Worm (Caenorhabditis elegans) whole organism, L4 larva: ENCODE data around the gene bus-1.

Experiments
- F10B5.3 ChIP-seq: sonication (generic microtip); optimal IDR thresholded peaks from 2 replicates; lab custom pipeline; 2016; ENCODE audit warnings: mild to moderate bottlenecking, missing genetic modification characterization, missing compliant biosample characterization
- F26F4.8 ChIP-seq: fragments of 200-800 bp; sonication (Bioruptor generic); conservative IDR thresholded peaks from 2 replicates; pipeline ENCODE4 v1.3.6; 2022; ENCODE audit warnings: missing genetic modification characterization, missing compliant biosample characterization
- Y5F2A.4 ChIP-seq: fragments of 200-800 bp; sonication (Bioruptor generic); optimal IDR thresholded peaks from 2 replicates; lab custom pipeline; 2018; ENCODE audit warnings: mild to moderate bottlenecking, missing genetic modification characterization, missing compliant biosample characterization
- ZK337.2 ChIP-seq: fragments of 200-800 bp; sonication (Bioruptor generic); IDR thresholded peaks from 2 replicates; pipeline ENCODE4 v1.3.6; 2022; ENCODE audit warnings: missing genetic modification reagents, missing genetic modification characterization, missing compliant biosample characterization
- ZK546.5 ChIP-seq, 2 experiments: sonication (generic microtip); optimal IDR thresholded peaks; 2 replicates each; lab custom pipeline; 2017; ENCODE audit warnings: missing biosample characterization in 2 of 2, missing genetic modification characterization in 2 of 2
- aha-1 ChIP-seq: fragments of 150-350 bp; peaks from one replicate; lab custom pipeline; 2014; ENCODE audit warnings: missing biosample characterization, missing genetic modification characterization
- ama-1 ChIP-seq: fragments of 150-350 bp; optimal IDR thresholded peaks from 2 replicates; lab custom pipeline; 2014; ENCODE audit warnings: inconsistent platforms, mixed read lengths
- attf-4 ChIP-seq: sonication (generic microtip); optimal IDR thresholded peaks from 3 replicates; lab custom pipeline; 2017; ENCODE audit warnings: missing biosample characterization, missing genetic modification characterization
- cey-2 ChIP-seq: sonication (generic microtip); optimal IDR thresholded peaks from 3 replicates; lab custom pipeline; 2017; ENCODE audit warnings: missing genetic modification characterization, mild to moderate bottlenecking, missing compliant biosample characterization, antibody characterized with exemption, borderline replicate concordance; ENCODE audit not compliant: insufficient read depth
- dmd-6 ChIP-seq: fragments of 200-800 bp; sonication (Bioruptor generic); IDR thresholded peaks from 2 replicates; pipeline ENCODE4 v1.3.6; 2022; ENCODE audit warnings: missing genetic modification reagents, missing genetic modification characterization, missing compliant biosample characterization
- dmd-8 ChIP-seq: fragments of 200-800 bp; sonication (Bioruptor generic); IDR thresholded peaks from 2 replicates; pipeline ENCODE4 v1.3.6; 2022; ENCODE audit warnings: missing genetic modification characterization, missing compliant biosample characterization
- dve-1 ChIP-seq: sonication (generic microtip); optimal IDR thresholded peaks from 2 replicates; lab custom pipeline; 2017; ENCODE audit warnings: antibody characterized with exemption, mild to moderate bottlenecking, missing genetic modification characterization, missing compliant biosample characterization; ENCODE audit not compliant: insufficient read depth
- gei-8 ChIP-seq: fragments of 200-800 bp; sonication (Bioruptor generic); optimal IDR thresholded peaks from 2 replicates; lab custom pipeline; 2018; ENCODE audit warnings: mild to moderate bottlenecking, missing genetic modification characterization, missing compliant biosample characterization
- hif-1 ChIP-seq, 2 experiments: sonication (generic microtip); optimal IDR thresholded peaks; 2 replicates each; lab custom pipeline; 2016 to 2017; ENCODE audit warnings: missing compliant biosample characterization in 2 of 2, missing genetic modification characterization in 2 of 2, missing genetic modification reagents in 2 of 2, missing genotype in 2 of 2, mild to moderate bottlenecking in 1 of 2
- hmg-1.1 ChIP-seq: fragments of 200-800 bp; sonication (Bioruptor generic); IDR thresholded peaks from 2 replicates; pipeline ENCODE4 v1.3.6; 2022; ENCODE audit warnings: missing genetic modification reagents, missing genetic modification characterization, missing compliant biosample characterization
- lin-1 ChIP-seq: fragments of 200-800 bp; sonication (Bioruptor generic); IDR thresholded peaks from 2 replicates; pipeline ENCODE4 v1.3.6; 2022; ENCODE audit warnings: missing genetic modification reagents, missing genetic modification characterization, missing compliant biosample characterization
- lin-13 ChIP-seq: fragments of 150-350 bp; optimal IDR thresholded peaks from 2 replicates; lab custom pipeline; 2014; ENCODE audit warnings: missing biosample characterization, missing genetic modification reagents, missing genetic modification characterization
- lin-15B ChIP-seq: fragments of 150-350 bp; sonication (generic microtip); optimal IDR thresholded peaks from 3 replicates; lab custom pipeline; 2014; ENCODE audit warnings: missing biosample characterization, missing genetic modification characterization
- lir-3 ChIP-seq: sonication (generic microtip); optimal IDR thresholded peaks from 2 replicates; lab custom pipeline; 2016; ENCODE audit warnings: mild to moderate bottlenecking, missing genetic modification characterization, missing compliant biosample characterization
- madf-5 ChIP-seq, 2 experiments: fragments of 200-800 bp; sonication (Bioruptor generic); IDR thresholded peaks; 2 replicates each; pipeline ENCODE4 v1.3.6; 2022; ENCODE audit warnings: missing compliant biosample characterization in 2 of 2, missing genetic modification characterization in 2 of 2
- mes-2 ChIP-seq: sonication (generic microtip); optimal IDR thresholded peaks from 2 replicates; lab custom pipeline; 2016; ENCODE audit warnings: missing genotype, mild to moderate bottlenecking, missing genetic modification characterization, missing compliant biosample characterization; ENCODE audit not compliant: poor library complexity, severe bottlenecking
- mxl-3 ChIP-seq: fragments of 200-800 bp; sonication (Bioruptor generic); optimal IDR thresholded peaks from 2 replicates; lab custom pipeline; 2018; ENCODE audit warnings: mild to moderate bottlenecking, missing genetic modification characterization, missing compliant biosample characterization
- nhr-76 ChIP-seq: fragments of 150-350 bp; optimal IDR thresholded peaks from 2 replicates; lab custom pipeline; 2014; ENCODE audit warnings: missing biosample characterization, missing genetic modification characterization
- saeg-2 ChIP-seq: fragments of 200-800 bp; sonication (Bioruptor generic); IDR thresholded peaks from 2 replicates; pipeline ENCODE4 v1.3.6; 2022; ENCODE audit warnings: missing genetic modification reagents, missing genetic modification characterization, missing compliant biosample characterization
- set-16 ChIP-seq: fragments of 200-800 bp; sonication (Bioruptor generic); IDR thresholded peaks from 2 replicates; pipeline ENCODE4 v1.3.6; 2022; ENCODE audit warnings: missing genetic modification reagents, missing genetic modification characterization, missing compliant biosample characterization
- tra-1 ChIP-seq: fragments of 200-800 bp; sonication (Bioruptor generic); IDR thresholded peaks from 2 replicates; pipeline ENCODE4 v1.3.6; 2022; ENCODE audit warnings: missing genetic modification reagents, missing genetic modification characterization, missing compliant biosample characterization
- unc-130 ChIP-seq: sonication (generic microtip); optimal IDR thresholded peaks from 2 replicates; lab custom pipeline; 2016; ENCODE audit warnings: missing genetic modification reagents, missing genetic modification characterization, missing compliant biosample characterization
- unc-62 ChIP-seq, 3 experiments: fragments of 150-350 bp in 1 of 3; sonication (generic microtip); optimal IDR thresholded peaks in 2 of 3; peaks in 1 of 3; 1 replicate in 1 of 3; 2 replicates in 2 of 3; lab custom pipeline; 2014 to 2017; ENCODE audit warnings: missing biosample characterization in 3 of 3, missing genetic modification characterization in 3 of 3, missing genetic modification reagents in 3 of 3, missing genotype in 1 of 3
- vab-7 ChIP-seq: fragments of 200-800 bp; sonication (Bioruptor generic); IDR thresholded peaks from 2 replicates; pipeline ENCODE4 v1.3.6; 2022; ENCODE audit warnings: missing genetic modification reagents, missing genetic modification characterization, missing compliant biosample characterization
- zfp-2 ChIP-seq: sonication (generic microtip); optimal IDR thresholded peaks from 2 replicates; lab custom pipeline; 2016; ENCODE audit warnings: mild to moderate bottlenecking, missing genetic modification characterization, missing compliant biosample characterization
- zfp-3 ChIP-seq: fragments of 200-800 bp; sonication (Bioruptor generic); conservative IDR thresholded peaks from 2 replicates; pipeline ENCODE4 v1.3.6; 2022; ENCODE audit warnings: missing genetic modification reagents, missing genetic modification characterization, missing compliant biosample characterization

The bus-1 gene

DNA sequence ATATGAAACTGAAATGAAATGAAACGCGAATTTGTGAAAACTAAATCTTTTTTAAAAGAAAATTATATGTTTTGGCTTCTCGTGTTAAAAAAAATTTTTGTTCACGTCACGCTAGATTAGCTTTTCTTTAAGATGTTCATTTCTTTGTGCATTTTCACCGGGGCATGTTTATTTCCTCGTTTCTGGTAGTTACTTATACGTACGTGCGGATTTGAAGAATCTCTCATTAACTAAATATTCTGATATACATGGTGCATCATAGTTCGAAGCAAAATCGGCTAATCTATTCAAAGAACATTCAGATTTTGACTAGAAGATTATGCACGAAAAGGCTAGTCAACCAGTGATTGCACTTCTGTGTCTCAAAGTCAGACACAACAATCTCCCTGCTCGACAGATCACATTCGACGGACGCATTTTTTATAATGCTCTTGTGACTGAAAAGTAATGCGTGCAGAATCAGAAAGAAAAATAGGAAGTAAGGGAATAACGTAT, 23.0 kb upstream of the bus-1 start, which contains the start of gene C25E10.17:
Gene C25E10.17 (minus strand): TSS at position 51 of the 495 bp plus-strand sequence.
- TF ChIP-seq lin-1 (GFP tag; lab: Robert Waterston, UW): no peak
- TF ChIP-seq set-16: no peak
- no peak for TF ChIP-seq F26F4.8
- no peak for TF ChIP-seq Y5F2A.4
- TF ChIP-seq aha-1: peak; percentile 92

DNA sequence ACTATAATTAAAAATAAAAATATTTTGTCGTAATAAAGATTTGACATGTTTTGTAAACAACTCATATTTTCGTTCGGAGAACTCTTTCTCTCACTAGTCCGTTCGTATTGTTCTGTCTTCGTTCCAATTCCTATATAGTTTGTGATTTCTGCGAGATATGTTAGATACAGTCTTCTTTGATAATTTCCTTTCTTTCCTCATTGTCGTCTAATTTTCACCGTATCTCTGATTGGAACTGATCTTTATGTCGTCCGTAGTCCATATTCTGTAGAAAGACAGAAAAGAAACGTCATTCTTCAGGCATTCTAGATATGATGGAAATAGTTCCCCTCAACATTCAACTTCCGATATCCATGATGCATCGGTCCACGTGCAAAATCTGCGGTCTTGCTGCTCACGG, 20.3 kb upstream of the bus-1 start, which contains the start of gene nhr-30:
Gene nhr-30 (plus strand): TSS at position 301 of the 400 bp plus-strand sequence.
- no peak for TF ChIP-seq aha-1
- no peak for TF ChIP-seq nhr-76 (tag; lab: Kevin White, UChicago)
- TF ChIP-seq vab-7 (GFP tag; lab: Robert Waterston, UW): no peak
- TF ChIP-seq unc-62 (GFP tag; optimal IDR thresholded peaks at IDR 0.05 in 1 of 2; lab: Kevin White, UChicago): peak in 1 of 2 experiments; percentile 1
- TF ChIP-seq unc-62 (tag; optimal IDR thresholded peaks at IDR 0.05; lab: Kevin White, UChicago): no peak
- TF ChIP-seq dmd-8 (GFP tag; lab: Robert Waterston, UW): no peak
- no peak for TF ChIP-seq attf-4
- TF ChIP-seq, all 104 proteins: peak for 1

DNA sequence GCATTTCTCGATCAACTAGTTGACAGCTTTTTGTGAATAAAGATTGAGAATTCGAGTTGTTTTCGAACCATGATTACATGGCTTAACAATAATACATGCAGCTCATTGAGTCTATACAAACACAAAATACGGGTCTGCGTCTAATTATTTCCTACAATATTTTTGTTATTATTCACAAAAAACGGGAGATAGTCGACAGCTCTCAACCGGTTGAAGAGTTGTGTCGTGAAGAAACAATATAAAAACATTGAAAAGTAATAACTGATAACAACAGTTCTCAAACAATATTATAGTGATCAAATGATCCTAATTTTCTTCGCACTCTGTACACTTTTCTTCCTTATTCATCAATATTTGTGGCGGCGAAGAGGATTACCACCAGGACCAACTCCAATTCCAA, 16.4 kb upstream of the bus-1 start, which contains the start of gene cyp-33B1:
Gene cyp-33B1 (plus strand): TSS at position 301 of the 400 bp plus-strand sequence.
- no peak for TF ChIP-seq ZK337.2
- TF ChIP-seq cey-2 (tag; lab: Kevin White, UChicago): no peak
- no peak for TF ChIP-seq hmg-1.1 (GFP tag; lab: Robert Waterston, UW)
- no peak for TF ChIP-seq ZK546.5 (tag; optimal IDR thresholded peaks at IDR 0.05; lab: Kevin White, UChicago)
- TF ChIP-seq dve-1 (tag; lab: Kevin White, UChicago): no peak
- TF ChIP-seq set-16: no peak
- TF ChIP-seq lin-15B (tag; lab: Kevin White, UChicago): no peak
- no peak for TF ChIP-seq lir-3
- no peak for TF ChIP-seq mxl-3 (GFP tag; lab: Kevin White, UChicago)
- no peak for TF ChIP-seq saeg-2 (GFP tag; lab: Robert Waterston, UW)
- TF ChIP-seq gei-8: no peak

DNA sequence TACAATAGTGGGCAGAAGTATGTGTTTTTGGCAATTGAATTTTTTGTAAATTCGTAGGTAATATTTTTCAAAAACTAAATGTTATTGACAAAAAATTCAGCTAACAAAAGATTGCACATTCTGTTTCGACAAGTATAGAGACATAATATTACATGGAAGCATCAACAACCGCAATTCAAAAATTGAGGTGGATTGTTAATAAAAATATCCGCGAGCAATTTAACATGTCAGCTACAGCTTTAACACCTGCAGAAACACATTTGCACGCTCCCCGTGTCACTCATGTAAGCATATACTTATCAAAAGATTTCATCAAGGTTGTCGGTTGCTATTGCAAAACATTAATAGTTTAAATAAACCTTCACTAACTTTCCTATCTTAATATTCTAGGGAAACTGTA, 11.1 kb upstream of the bus-1 start, which contains the start of gene srsx-34:
Gene srsx-34 (plus strand): TSS at position 301 of the 400 bp plus-strand sequence.
- TF ChIP-seq zfp-3 (GFP tag; lab: Robert Waterston, UW): no peak
- peak; percentile 31 for TF ChIP-seq aha-1

DNA sequence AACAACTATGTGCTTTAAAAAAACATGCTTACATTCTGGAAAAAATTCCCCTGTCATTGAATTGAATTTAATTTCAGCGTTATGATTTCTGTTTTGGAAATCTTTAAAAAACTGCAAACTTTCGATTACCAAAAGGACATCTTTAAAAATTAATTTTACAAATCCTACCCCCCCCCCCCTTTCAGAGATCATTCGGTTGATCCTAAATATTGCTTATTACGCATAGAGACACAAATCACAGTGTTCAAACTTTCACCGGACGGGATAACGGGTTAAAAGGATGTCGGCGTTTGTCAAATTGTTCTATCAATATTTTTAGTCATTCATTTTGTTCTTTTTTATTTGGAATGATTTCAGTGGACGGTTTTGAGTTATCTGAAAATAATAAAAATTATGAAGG, 8.7 kb upstream of the bus-1 start, which contains the start of gene C25E10.4:
Gene C25E10.4 (plus strand): TSS at position 301 of the 400 bp plus-strand sequence.
- no peak for TF ChIP-seq gei-8
- peak; percentile 37 for TF ChIP-seq aha-1
- TF ChIP-seq ama-1 (lab: Kevin White, UChicago): no peak
- TF ChIP-seq madf-5 (GFP tag; IDR thresholded peaks at IDR 0.05; lab: Robert Waterston, UW): no peak
- TF ChIP-seq, all 104 proteins: peak for 1

DNA sequence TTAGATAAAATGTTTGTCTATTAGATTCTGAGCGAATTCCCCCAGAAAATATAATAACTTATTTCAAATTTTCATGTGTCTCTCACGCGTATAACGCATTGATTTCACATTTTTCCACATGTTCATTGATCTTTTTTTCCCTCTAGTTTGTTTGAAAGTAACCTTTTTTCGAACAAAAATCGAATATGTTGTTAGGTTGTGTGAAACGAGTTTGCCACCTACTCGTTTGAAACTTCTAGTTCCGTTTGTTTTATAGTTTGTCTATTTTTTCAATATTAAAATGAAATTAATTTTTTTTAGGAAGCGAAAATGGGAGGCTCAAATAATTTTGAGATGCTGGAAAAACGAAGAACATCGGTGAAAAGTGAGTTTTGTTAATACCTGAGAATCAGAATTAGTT, 5.6 kb upstream of the bus-1 start, which contains the start of gene C25E10.5:
Gene C25E10.5 (plus strand): TSS at position 301 of the 400 bp plus-strand sequence.
- TF ChIP-seq zfp-2 (tag; lab: Kevin White, UChicago) (no peak), unc-130 (GFP tag; lab: Kevin White, UChicago) (no peak), hif-1 (tag; optimal IDR thresholded peaks at IDR 0.05; lab: Kevin White, UChicago) (no peak), lin-15B (tag; lab: Kevin White, UChicago) (no peak), dmd-6 (GFP tag; lab: Robert Waterston, UW) (no peak), ZK337.2 (no peak), F26F4.8 (no peak), mes-2 (tag; lab: Kevin White, UChicago) (no peak), F10B5.3 (no peak), tra-1 (GFP tag; lab: Robert Waterston, UW) (no peak), lin-13 (GFP tag; lab: Kevin White, UChicago) (no peak), aha-1 (no peak)
